Fruit fly (Drosophila melanogaster) Kc167 (cell line): ENCODE measurements around the gene CG2691.

Source experiments
- Myc ChIP-seq: fragments of >200 bp; optimal IDR thresholded peaks from 2 replicates; lab custom pipeline; 2017; ENCODE audit warnings: missing external identifiers
- Sin3A ChIP-seq: fragments of >200 bp; optimal IDR thresholded peaks from 2 replicates; lab custom pipeline; 2018; ENCODE audit warnings: missing external identifiers
- h ChIP-seq: fragments of >200 bp; optimal IDR thresholded peaks from 3 replicates; lab custom pipeline; 2018; ENCODE audit warnings: missing external identifiers
- psq ChIP-seq: fragments of >200 bp; optimal IDR thresholded peaks from 2 replicates; lab custom pipeline; 2017; ENCODE audit warnings: missing external identifiers

- no peak for TF ChIP-seq Sin3A (lab: Kevin White, UChicago)
- TF ChIP-seq Myc (lab: Kevin White, UChicago): no peak
- no peak for TF ChIP-seq psq (lab: Kevin White, UChicago)
- TF ChIP-seq h: no peak
Observed at dm6 chrX:13644696-13645393, 20.6 kb upstream of the CG2691 start.
